Worm (Caenorhabditis elegans) whole organism, young adult: ENCODE data around the gene gars-1.

Source experiments
- B0261.1 ChIP-seq: sonication (generic microtip); optimal IDR thresholded peaks from 2 replicates; lab custom pipeline; 2016; ENCODE audit warnings: mild to moderate bottlenecking, missing genetic modification characterization, moderate library complexity, missing compliant biosample characterization
- C17E4.6 ChIP-seq: fragments of 200-800 bp; sonication (Bioruptor generic); IDR thresholded peaks from 2 replicates; pipeline ENCODE4 v1.3.6; 2022; ENCODE audit warnings: missing genetic modification reagents, missing genetic modification characterization, missing compliant biosample characterization
- D2030.7 ChIP-seq: fragments of 200-800 bp; sonication (Bioruptor generic); IDR thresholded peaks from 2 replicates; pipeline ENCODE4 v1.3.6; 2022; ENCODE audit warnings: missing genetic modification reagents, missing genetic modification characterization, missing compliant biosample characterization
- F37B4.10 ChIP-seq: fragments of 200-800 bp; sonication (Bioruptor generic); IDR thresholded peaks from 2 replicates; pipeline ENCODE4 v1.3.6; 2022; ENCODE audit warnings: missing genetic modification characterization, missing compliant biosample characterization
- F57A8.1 ChIP-seq: fragments of 200-800 bp; sonication (Bioruptor generic); optimal IDR thresholded peaks from 2 replicates; lab custom pipeline; 2018; ENCODE audit warnings: mild to moderate bottlenecking, missing genetic modification characterization, moderate library complexity, missing compliant biosample characterization
- F57C9.4 ChIP-seq: sonication (generic microtip); optimal IDR thresholded peaks from 2 replicates; lab custom pipeline; 2017; ENCODE audit warnings: mild to moderate bottlenecking, missing genetic modification characterization, missing compliant biosample characterization
- T07F8.4 ChIP-seq: sonication (generic microtip); optimal IDR thresholded peaks from 2 replicates; lab custom pipeline; 2016; ENCODE audit warnings: mild to moderate bottlenecking, missing genetic modification characterization, moderate library complexity, missing compliant biosample characterization
- ama-1 ChIP-seq, 3 experiments: fragments of 150-350 bp in 1 of 3; sonication (generic microtip) in 2 of 3; optimal IDR thresholded peaks; 2 replicates each; lab custom pipeline; 2014 to 2018; ENCODE audit warnings: missing biosample characterization in 2 of 3, missing genetic modification characterization in 2 of 3, missing genetic modification reagents in 2 of 3
- athp-1 ChIP-seq: sonication (generic microtip); optimal IDR thresholded peaks from 2 replicates; lab custom pipeline; 2017; ENCODE audit warnings: mild to moderate bottlenecking, missing genetic modification characterization, missing compliant biosample characterization
- cebp-1 ChIP-seq, 2 experiments: fragments of 200-800 bp in 1 of 2; sonication (Bioruptor generic) in 1 of 2; sonication (generic microtip) in 1 of 2; IDR thresholded peaks in 1 of 2; optimal IDR thresholded peaks in 1 of 2; 2 replicates each; pipeline versions ENCODE4 v1.3.6 to Lab custom; 2017 to 2022; ENCODE audit warnings: missing compliant biosample characterization in 2 of 2, missing genetic modification characterization in 2 of 2, mild to moderate bottlenecking in 1 of 2, missing genetic modification reagents in 1 of 2, moderate library complexity in 1 of 2
- ceh-100 ChIP-seq: fragments of 200-800 bp; sonication (Bioruptor generic); IDR thresholded peaks from 2 replicates; pipeline ENCODE4 v1.3.6; 2022; ENCODE audit warnings: missing genetic modification reagents, missing genetic modification characterization, missing compliant biosample characterization
- ceh-79 ChIP-seq: sonication (generic microtip); optimal IDR thresholded peaks from 2 replicates; lab custom pipeline; 2017; ENCODE audit warnings: mild to moderate bottlenecking, missing genetic modification characterization, missing compliant biosample characterization
- ceh-91 ChIP-seq: fragments of 200-800 bp; sonication (Bioruptor generic); IDR thresholded peaks from 2 replicates; pipeline ENCODE4 v1.3.6; 2022; ENCODE audit warnings: missing genetic modification reagents, missing genetic modification characterization, missing compliant biosample characterization
- dox-1 ChIP-seq: fragments of 200-800 bp; sonication (Bioruptor generic); IDR thresholded peaks from 2 replicates; pipeline ENCODE4 v1.3.6; 2022; ENCODE audit warnings: missing genetic modification reagents, missing genetic modification characterization, missing compliant biosample characterization
- dpl-1 ChIP-seq: fragments of 150-350 bp; optimal IDR thresholded peaks from 2 replicates; lab custom pipeline; 2014; ENCODE audit warnings: missing biosample characterization, missing genetic modification reagents, missing genetic modification characterization
- egrh-3 ChIP-seq: fragments of 200-800 bp; sonication (Bioruptor generic); IDR thresholded peaks from 2 replicates; pipeline ENCODE4 v1.3.6; 2022; ENCODE audit warnings: missing genetic modification reagents, missing genetic modification characterization, missing compliant biosample characterization
- ekl-4 ChIP-seq: fragments of 200-800 bp; sonication (Bioruptor generic); IDR thresholded peaks from 2 replicates; pipeline ENCODE4 v1.3.6; 2022; ENCODE audit warnings: missing genetic modification reagents, missing genetic modification characterization, missing compliant biosample characterization
- him-1 ChIP-seq: sonication (generic microtip); optimal IDR thresholded peaks from 2 replicates; lab custom pipeline; 2016; ENCODE audit warnings: missing genotype, missing genetic modification reagents, missing genetic modification characterization, missing compliant biosample characterization
- lsy-27 ChIP-seq: sonication (generic microtip); optimal IDR thresholded peaks from 2 replicates; lab custom pipeline; 2017; ENCODE audit warnings: missing genetic modification characterization, mild to moderate bottlenecking, missing compliant biosample characterization, antibody characterized with exemption, missing genotype, borderline replicate concordance; ENCODE audit not compliant: insufficient read depth
- mcd-1 ChIP-seq: fragments of 200-800 bp; sonication (Bioruptor generic); IDR thresholded peaks from 2 replicates; pipeline ENCODE4 v1.3.6; 2022; ENCODE audit warnings: missing genetic modification reagents, missing genetic modification characterization, missing compliant biosample characterization
- nfyb-1 ChIP-seq: fragments of 200-800 bp; sonication (Bioruptor generic); IDR thresholded peaks from 2 replicates; pipeline ENCODE4 v1.3.6; 2022; ENCODE audit warnings: missing genetic modification reagents, missing genetic modification characterization, missing compliant biosample characterization
- nhr-80 ChIP-seq: sonication (generic microtip); optimal IDR thresholded peaks from 2 replicates; lab custom pipeline; 2016; ENCODE audit warnings: missing genetic modification characterization, missing compliant biosample characterization
- rcor-1 ChIP-seq: fragments of 200-800 bp; sonication (Bioruptor generic); IDR thresholded peaks from 2 replicates; pipeline ENCODE4 v1.3.6; 2022; ENCODE audit warnings: missing genetic modification reagents, missing genetic modification characterization, missing compliant biosample characterization
- rpc-1 ChIP-seq, 2 experiments: fragments of 150-350 bp in 1 of 2; sonication (generic microtip) in 1 of 2; optimal IDR thresholded peaks; 2 replicates each; lab custom pipeline; 2014 to 2018; ENCODE audit warnings: missing biosample characterization in 1 of 2, missing genetic modification characterization in 1 of 2, missing genetic modification reagents in 1 of 2, missing genotype in 1 of 2
- zfh-2 ChIP-seq: fragments of 200-800 bp; sonication (Bioruptor generic); conservative IDR thresholded peaks from 2 replicates; pipeline ENCODE4 v1.3.6; 2022; ENCODE audit warnings: missing genetic modification reagents, missing genetic modification characterization, missing compliant biosample characterization
- zim-3 ChIP-seq: sonication (generic microtip); optimal IDR thresholded peaks from 2 replicates; lab custom pipeline; 2017; ENCODE audit warnings: mild to moderate bottlenecking, missing genetic modification characterization, moderate library complexity, missing compliant biosample characterization
- ztf-22 ChIP-seq: fragments of 200-800 bp; sonication (Bioruptor generic); optimal IDR thresholded peaks from 2 replicates; lab custom pipeline; 2018; ENCODE audit warnings: mild to moderate bottlenecking, missing genetic modification characterization, moderate library complexity, missing compliant biosample characterization

The gars-1 gene

DNA sequence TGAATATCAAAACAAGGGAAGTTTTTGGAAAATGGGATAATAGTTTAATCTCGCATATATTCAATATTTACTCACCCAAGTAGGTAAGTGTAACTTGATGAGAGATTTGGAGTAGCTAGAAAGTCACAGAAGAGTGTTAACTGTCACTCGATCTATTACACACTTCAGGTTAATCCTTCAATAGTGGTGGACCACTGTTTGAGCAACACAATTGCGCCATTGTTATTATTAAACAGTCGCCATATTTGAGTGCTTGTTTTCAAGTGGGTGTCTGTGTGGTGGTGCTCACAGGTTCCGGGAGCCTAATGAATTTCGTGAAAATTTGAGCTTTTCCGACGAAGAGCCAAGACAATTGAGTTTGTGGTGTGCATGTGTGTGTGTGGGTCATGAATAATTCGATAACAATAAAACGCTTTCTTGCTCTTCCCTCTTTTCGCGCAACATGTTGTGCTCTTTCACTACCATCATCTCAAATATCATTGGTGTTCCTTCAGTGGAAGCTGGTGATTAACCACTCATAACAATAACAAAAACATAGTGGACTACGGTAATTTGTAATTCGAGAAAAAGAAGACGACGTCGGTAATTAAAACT, 24.4 kb downstream of the gars-1 start:
- TF ChIP-seq rpc-1 (optimal IDR thresholded peaks at IDR 0.05; lab: Kevin White, UChicago) (no peak), rpc-1 (tag; optimal IDR thresholded peaks at IDR 0.05; lab: Kevin White, UChicago) (no peak), dpl-1 (GFP tag; lab: Kevin White, UChicago) (no peak), ceh-79 (tag; lab: Kevin White, UChicago) (no peak), ceh-91 (GFP tag; lab: Robert Waterston, UW) (no peak), mcd-1 (no peak)

DNA sequence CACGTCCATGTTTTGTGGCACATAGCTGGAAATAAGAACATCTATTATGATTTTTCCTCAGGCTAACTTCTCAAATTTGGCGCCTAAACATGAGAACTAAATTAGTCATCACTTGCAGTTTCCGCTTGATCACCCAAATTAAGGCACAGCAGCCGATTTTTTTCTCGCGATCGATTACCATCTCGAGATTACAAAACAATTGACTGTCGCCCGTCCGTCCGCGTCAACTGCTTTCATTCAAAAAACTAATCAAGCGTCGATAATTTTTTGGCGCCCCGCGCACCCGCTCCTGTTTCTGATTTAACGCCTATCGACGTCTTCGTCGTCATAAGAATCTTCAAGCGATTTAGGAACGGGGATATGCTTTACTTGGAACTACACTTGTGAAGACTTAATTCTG, 25.7 kb downstream of the gars-1 start:
- TF ChIP-seq lsy-27 (no peak), egrh-3 (GFP tag; lab: Robert Waterston, UW) (no peak), athp-1 (tag; lab: Kevin White, UChicago) (no peak), ztf-22 (GFP tag; lab: Kevin White, UChicago) (no peak), rcor-1 (GFP tag; lab: Robert Waterston, UW) (no peak), T07F8.4 (tag; lab: Kevin White, UChicago) (no peak), D2030.7 (GFP tag; lab: Robert Waterston, UW) (no peak), ceh-100 (GFP tag; lab: Robert Waterston, UW) (no peak), F57A8.1 (GFP tag; lab: Kevin White, UChicago) (no peak), ekl-4 (no peak), C17E4.6 (GFP tag; lab: Robert Waterston, UW) (no peak), F57C9.4 (tag; lab: Kevin White, UChicago) (no peak)

DNA sequence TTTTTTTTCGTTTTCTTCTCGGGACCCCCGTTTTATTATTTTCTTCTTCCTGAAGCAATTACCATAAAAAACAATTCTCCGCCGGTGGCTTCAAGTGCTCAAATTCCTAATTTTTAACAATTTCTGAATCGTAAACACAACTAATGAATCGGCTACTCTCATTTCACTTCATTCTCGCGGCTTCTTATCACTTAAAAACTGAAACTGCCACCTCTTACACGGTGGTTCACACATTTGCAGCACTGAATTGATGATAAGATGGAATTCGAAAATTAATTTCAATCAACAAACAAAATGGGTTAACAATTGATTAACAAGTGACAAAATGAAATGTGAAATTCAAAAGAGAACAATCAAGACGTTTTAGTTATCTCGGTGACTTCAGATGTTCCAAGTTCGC, 26.3 kb downstream of the gars-1 start:
- TF ChIP-seq dox-1 (GFP tag; lab: Robert Waterston, UW) (no peak), ama-1 (optimal IDR thresholded peaks at IDR 0.05; lab: Kevin White, UChicago) (no peak), ama-1 (GFP tag; optimal IDR thresholded peaks at IDR 0.05; lab: Kevin White, UChicago) (peak in 1 of 2 experiments; percentile 35), nhr-80 (tag; lab: Kevin White, UChicago) (peak; percentile 60)

DNA sequence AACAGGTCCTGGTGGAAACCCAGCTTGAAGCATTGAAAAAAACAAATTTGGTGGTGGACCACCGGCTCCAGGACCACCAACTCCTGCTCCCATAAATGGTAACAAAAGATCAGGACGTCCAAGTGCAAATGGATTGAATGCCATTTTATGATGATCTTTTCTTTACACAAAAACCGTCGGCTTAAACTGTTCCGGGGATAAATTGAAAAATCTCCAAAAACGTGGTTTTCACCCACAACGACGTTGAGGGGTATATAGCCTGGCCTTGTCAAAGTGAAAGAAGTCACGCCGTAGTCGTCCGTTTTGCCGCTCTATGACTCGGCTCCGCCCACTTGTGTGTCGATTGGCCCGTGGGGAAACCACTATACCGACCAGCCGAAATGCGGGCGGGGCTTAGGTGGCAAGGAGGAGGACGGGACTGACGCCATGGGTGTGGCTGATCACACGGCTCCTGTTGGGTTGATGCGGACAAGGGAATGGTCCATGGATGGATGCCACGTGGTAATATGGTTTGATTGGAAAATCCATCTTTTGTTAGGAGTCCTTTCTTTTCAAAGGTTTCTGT, 27.3 kb downstream of the gars-1 start, which contains the start of gene tbx-2:
tbx-2 (minus strand) TSS at position 264 of the 565 bp plus-strand sequence.
- TF ChIP-seq nhr-80 (tag; lab: Kevin White, UChicago) (peak; percentile 45), cebp-1 (GFP tag; IDR thresholded peaks at IDR 0.05; lab: Robert Waterston, UW) (no peak), cebp-1 (tag; optimal IDR thresholded peaks at IDR 0.05; lab: Kevin White, UChicago) (peak; percentile 1), F37B4.10 (GFP tag; lab: Robert Waterston, UW) (no peak), egrh-3 (GFP tag; lab: Robert Waterston, UW) (0 out of 2 replicates have a peak, but pooled peaks have one; percentile 32), zfh-2 (GFP tag; lab: Robert Waterston, UW) (peak; percentile 64), nfyb-1 (peak; percentile 81; the same call in 1 of the 2 replicates), B0261.1 (tag; lab: Kevin White, UChicago) (no peak), dox-1 (GFP tag; lab: Robert Waterston, UW) (peak; percentile 45)

DNA sequence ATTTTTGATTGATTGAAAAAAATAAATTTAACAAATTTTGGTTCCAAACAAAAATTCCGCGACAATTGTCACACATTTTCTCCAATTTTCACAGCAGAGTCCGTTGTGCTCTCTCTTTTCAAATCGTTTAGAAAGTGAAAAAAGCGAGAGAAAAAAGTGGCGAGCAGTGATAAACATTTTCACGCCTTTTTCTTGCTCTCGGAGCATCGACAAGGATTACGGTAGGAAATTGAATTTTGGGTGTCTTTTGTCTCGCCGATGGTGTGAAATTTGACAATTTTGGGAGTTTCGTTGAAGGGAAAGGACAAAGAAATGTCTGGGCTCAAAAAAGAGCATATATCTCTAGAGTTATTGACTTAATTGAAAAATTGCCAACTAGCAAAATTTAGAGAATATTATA, 28.9 kb downstream of the gars-1 start:
- TF ChIP-seq mcd-1 (no peak), him-1 (tag; lab: Kevin White, UChicago) (peak; percentile 47), ceh-100 (GFP tag; lab: Robert Waterston, UW) (no peak), dox-1 (GFP tag; lab: Robert Waterston, UW) (no peak), zim-3 (tag; lab: Kevin White, UChicago) (no peak)
